Worm (Caenorhabditis elegans) whole organism, dauer: ENCODE data around the gene C55B6.5.

Experiments
- unc-62 ChIP-seq: sonication (generic microtip); optimal IDR thresholded peaks from 2 replicates; lab custom pipeline; 2017; ENCODE audit warnings: missing biosample characterization, missing genetic modification reagents, missing genetic modification characterization

C55B6.5 gene

ce11 chrX:7176817-7177216 lies 28.3 kb downstream of the C55B6.5 start:
- TF ChIP-seq unc-62 (GFP tag; lab: Kevin White, UChicago) = no peak

DNA sequence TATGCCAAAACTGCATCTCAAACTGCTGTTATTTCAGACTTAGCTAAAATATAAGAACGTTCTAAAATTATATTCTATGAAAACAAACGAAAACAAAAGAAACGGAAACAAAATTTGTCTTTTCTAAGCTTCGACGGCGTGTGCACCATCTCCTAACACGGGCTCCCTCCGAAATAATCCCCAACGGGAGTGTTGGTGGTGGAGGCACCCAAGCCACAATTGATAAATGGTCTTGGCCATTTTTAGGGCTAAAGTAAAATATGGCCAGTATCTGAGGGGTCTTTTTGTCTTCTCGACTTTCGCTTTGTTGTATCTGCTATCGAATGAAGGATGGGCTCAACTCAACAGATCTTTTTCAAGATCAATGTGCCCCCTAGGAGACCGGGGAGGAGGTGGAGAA lies 29.7 kb downstream of the C55B6.5 start:
- no peak for TF ChIP-seq unc-62 (GFP tag; lab: Kevin White, UChicago)

DNA sequence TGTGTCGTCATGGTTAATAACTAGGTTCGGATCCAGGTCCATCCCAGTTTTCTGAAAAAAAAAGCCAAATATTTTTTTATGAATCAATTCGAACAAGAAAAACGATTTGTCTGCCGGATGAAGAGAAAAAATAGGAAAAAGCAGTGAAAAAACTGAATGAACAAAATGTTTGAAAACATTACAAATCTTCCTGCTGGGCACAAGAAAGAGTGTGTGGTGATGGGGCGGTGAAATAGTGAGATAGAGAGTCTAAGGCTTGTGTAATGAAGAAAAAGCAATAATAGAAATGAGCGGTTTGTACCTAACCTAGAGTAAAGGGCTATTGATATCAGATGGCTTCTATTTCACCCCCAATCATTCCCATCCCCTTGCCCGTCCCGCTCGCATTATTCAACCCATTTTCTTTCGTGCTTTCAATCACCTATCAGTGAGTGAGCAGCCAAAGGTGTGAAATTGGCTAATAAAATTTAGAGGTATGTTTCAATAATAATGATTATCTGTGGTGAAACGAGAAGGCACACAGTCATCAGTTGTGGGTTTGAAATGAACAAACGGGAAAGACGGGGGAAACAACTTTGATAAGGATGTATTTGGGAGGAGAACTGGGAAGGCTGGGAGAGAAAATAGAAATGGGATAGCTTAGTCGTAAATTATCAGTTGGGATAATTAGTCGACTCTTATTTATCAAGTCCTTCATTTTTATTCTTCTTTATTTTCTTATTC lies 34.4 kb downstream of the C55B6.5 start, which contains the start of gene bar-1:
bar-1 (minus strand) TSS at position 51 of the 723 bp plus-strand sequence.
- no peak for TF ChIP-seq unc-62 (GFP tag; lab: Kevin White, UChicago)

- TF ChIP-seq unc-62 (GFP tag; lab: Kevin White, UChicago) = no peak
Measured at ce11 chrX:7162764-7163163, 42.3 kb downstream of the C55B6.5 start.

DNA sequence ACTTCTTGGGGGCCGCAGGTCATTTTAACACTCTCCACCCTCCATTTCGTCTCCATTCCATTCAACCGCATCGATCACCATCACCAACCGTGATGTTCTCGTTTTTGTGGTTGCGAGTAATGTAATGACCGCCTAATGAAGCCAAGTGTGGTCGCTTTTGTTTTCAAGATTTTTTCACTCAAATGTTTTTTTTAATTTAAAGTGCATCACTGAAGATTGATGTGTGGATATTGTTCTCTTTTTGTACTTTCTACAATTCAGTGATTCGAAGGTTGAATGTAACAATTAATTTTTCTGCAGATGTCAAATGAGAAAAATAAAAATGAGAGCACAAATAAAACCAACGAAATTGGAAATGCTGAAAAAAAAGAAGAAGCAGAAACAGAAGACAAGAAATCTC lies 46.4 kb downstream of the C55B6.5 start, which contains the start of gene pgp-10:
pgp-10 (plus strand) TSS at position 301 of the 400 bp plus-strand sequence.
- no peak for TF ChIP-seq unc-62 (GFP tag; lab: Kevin White, UChicago)

DNA sequence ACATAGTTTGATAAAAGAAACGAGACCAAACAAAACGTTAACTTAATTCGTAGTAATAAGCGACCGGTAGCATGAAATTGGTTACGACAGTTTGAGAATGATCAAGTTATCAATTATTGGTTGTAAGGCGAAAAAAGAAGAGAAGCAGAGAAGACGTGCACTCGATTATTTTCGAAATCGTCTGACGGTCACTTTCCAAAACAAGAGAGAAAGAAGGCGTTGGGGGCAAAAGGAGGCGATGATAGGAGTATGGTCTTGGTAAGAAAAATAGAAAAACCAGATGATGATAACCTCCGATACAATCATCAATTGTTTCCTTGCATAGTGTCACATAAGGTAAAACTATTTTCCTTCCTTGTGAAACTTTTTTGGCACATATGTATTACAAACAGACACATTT lies 47.6 kb downstream of the C55B6.5 start:
- no peak for TF ChIP-seq unc-62 (GFP tag; lab: Kevin White, UChicago)

- no peak for TF ChIP-seq unc-62 (GFP tag; lab: Kevin White, UChicago)
Measured at ce11 chrX:7155879-7156278, 49.2 kb downstream of the C55B6.5 start, which contains the start of gene C54D1.7. Gene C54D1.7 (minus strand): TSS chrX:7156035.
